Worm (Caenorhabditis elegans) whole organism, young adult: ENCODE data around the gene C54E4.12.
A peak's percentile ranks its signal among the peaks of the same experiment; 100 is the strongest.

Experiments used
- F37B4.10 ChIP-seq: fragments of 200-800 bp; sonication (Bioruptor generic); IDR thresholded peaks from 2 replicates; pipeline ENCODE4 v1.3.6; 2022; ENCODE audit warnings: missing genetic modification characterization, missing compliant biosample characterization
- K11D2.4 ChIP-seq: fragments of 200-800 bp; sonication (Bioruptor generic); IDR thresholded peaks from 2 replicates; pipeline ENCODE4 v1.3.6; 2022; ENCODE audit warnings: missing genetic modification reagents, missing genetic modification characterization, missing compliant biosample characterization
- K12H6.12 ChIP-seq: fragments of 200-800 bp; sonication (Bioruptor generic); optimal IDR thresholded peaks from 2 replicates; lab custom pipeline; 2018; ENCODE audit warnings: mild to moderate bottlenecking, missing genetic modification characterization, missing compliant biosample characterization
- T07F8.4 ChIP-seq: sonication (generic microtip); optimal IDR thresholded peaks from 2 replicates; lab custom pipeline; 2016; ENCODE audit warnings: mild to moderate bottlenecking, missing genetic modification characterization, moderate library complexity, missing compliant biosample characterization
- T26A5.8 ChIP-seq: sonication (generic microtip); optimal IDR thresholded peaks from 2 replicates; lab custom pipeline; 2016; ENCODE audit warnings: missing genetic modification characterization, missing compliant biosample characterization
- Y53F4B.3 ChIP-seq: fragments of 200-800 bp; sonication (Bioruptor generic); IDR thresholded peaks from 2 replicates; pipeline ENCODE4 v1.3.6; 2022; ENCODE audit warnings: missing genetic modification reagents, missing genetic modification characterization, missing compliant biosample characterization
- Y56A3A.18 ChIP-seq: fragments of 200-800 bp; sonication (Bioruptor generic); IDR thresholded peaks from 2 replicates; pipeline ENCODE4 v1.3.6; 2022; ENCODE audit warnings: missing genetic modification reagents, missing genetic modification characterization, missing compliant biosample characterization
- Y67H2A.10 ChIP-seq: fragments of 200-800 bp; sonication (Bioruptor generic); conservative IDR thresholded peaks from 2 replicates; pipeline ENCODE4 v1.3.6; 2022; ENCODE audit warnings: missing genetic modification reagents, missing genetic modification characterization, missing compliant biosample characterization
- ama-1 ChIP-seq, 3 experiments: fragments of 150-350 bp in 1 of 3; sonication (generic microtip) in 2 of 3; optimal IDR thresholded peaks; 2 replicates each; lab custom pipeline; 2014 to 2018; ENCODE audit warnings: missing biosample characterization in 2 of 3, missing genetic modification characterization in 2 of 3, missing genetic modification reagents in 2 of 3
- bed-1 ChIP-seq: fragments of 200-800 bp; sonication (Bioruptor generic); IDR thresholded peaks from 2 replicates; pipeline ENCODE4 v1.3.6; 2022; ENCODE audit warnings: missing genetic modification reagents, missing genetic modification characterization, missing compliant biosample characterization
- ccch-3 ChIP-seq: fragments of 200-800 bp; sonication (Bioruptor generic); optimal IDR thresholded peaks from 2 replicates; lab custom pipeline; 2018; ENCODE audit warnings: mild to moderate bottlenecking, missing genetic modification characterization, missing compliant biosample characterization
- cebp-2 ChIP-seq: fragments of 200-800 bp; sonication (Bioruptor generic); IDR thresholded peaks from 2 replicates; pipeline ENCODE4 v1.3.6; 2022; ENCODE audit warnings: missing genetic modification characterization, missing compliant biosample characterization
- ceh-100 ChIP-seq: fragments of 200-800 bp; sonication (Bioruptor generic); IDR thresholded peaks from 2 replicates; pipeline ENCODE4 v1.3.6; 2022; ENCODE audit warnings: missing genetic modification reagents, missing genetic modification characterization, missing compliant biosample characterization
- ceh-40 ChIP-seq: fragments of 200-800 bp; sonication (Bioruptor generic); IDR thresholded peaks from 2 replicates; pipeline ENCODE4 v1.3.6; 2022; ENCODE audit warnings: missing genetic modification characterization, missing compliant biosample characterization
- ceh-79 ChIP-seq: sonication (generic microtip); optimal IDR thresholded peaks from 2 replicates; lab custom pipeline; 2017; ENCODE audit warnings: mild to moderate bottlenecking, missing genetic modification characterization, missing compliant biosample characterization
- dox-1 ChIP-seq: fragments of 200-800 bp; sonication (Bioruptor generic); IDR thresholded peaks from 2 replicates; pipeline ENCODE4 v1.3.6; 2022; ENCODE audit warnings: missing genetic modification reagents, missing genetic modification characterization, missing compliant biosample characterization
- dpff-1 ChIP-seq: sonication (generic microtip); optimal IDR thresholded peaks from 2 replicates; lab custom pipeline; 2017; ENCODE audit warnings: mild to moderate bottlenecking, missing genetic modification characterization, missing compliant biosample characterization
- egrh-3 ChIP-seq: fragments of 200-800 bp; sonication (Bioruptor generic); IDR thresholded peaks from 2 replicates; pipeline ENCODE4 v1.3.6; 2022; ENCODE audit warnings: missing genetic modification reagents, missing genetic modification characterization, missing compliant biosample characterization
- ekl-4 ChIP-seq: fragments of 200-800 bp; sonication (Bioruptor generic); IDR thresholded peaks from 2 replicates; pipeline ENCODE4 v1.3.6; 2022; ENCODE audit warnings: missing genetic modification reagents, missing genetic modification characterization, missing compliant biosample characterization
- hlh-12 ChIP-seq: sonication (generic microtip); optimal IDR thresholded peaks from 2 replicates; lab custom pipeline; 2016; ENCODE audit warnings: missing genetic modification characterization, missing compliant biosample characterization
- hsf-1 ChIP-seq: fragments of 200-800 bp; sonication (Bioruptor generic); IDR thresholded peaks from 2 replicates; pipeline ENCODE4 v1.3.6; 2022; ENCODE audit warnings: missing genetic modification reagents, missing genetic modification characterization, missing compliant biosample characterization
- lin-40 ChIP-seq: sonication (generic microtip); optimal IDR thresholded peaks from 2 replicates; lab custom pipeline; 2016; ENCODE audit warnings: missing genetic modification characterization, mild to moderate bottlenecking, missing compliant biosample characterization, missing genotype, missing genetic modification reagents
- lin-54 ChIP-seq: fragments of 200-800 bp; sonication (Bioruptor generic); optimal IDR thresholded peaks from 2 replicates; lab custom pipeline; 2018; ENCODE audit warnings: mild to moderate bottlenecking, missing genetic modification characterization, missing compliant biosample characterization
- lsy-27 ChIP-seq: sonication (generic microtip); optimal IDR thresholded peaks from 2 replicates; lab custom pipeline; 2017; ENCODE audit warnings: missing genetic modification characterization, mild to moderate bottlenecking, missing compliant biosample characterization, antibody characterized with exemption, missing genotype, borderline replicate concordance; ENCODE audit not compliant: insufficient read depth
- madf-3 ChIP-seq: fragments of 200-800 bp; sonication (Bioruptor generic); IDR thresholded peaks from 2 replicates; pipeline ENCODE4 v1.3.6; 2022; ENCODE audit warnings: missing genetic modification reagents, missing genetic modification characterization, missing compliant biosample characterization
- madf-6 ChIP-seq: fragments of 200-800 bp; sonication (Bioruptor generic); IDR thresholded peaks from 2 replicates; pipeline ENCODE4 v1.3.6; 2022; ENCODE audit warnings: missing genetic modification reagents, missing genetic modification characterization, missing compliant biosample characterization
- nfyb-1 ChIP-seq: fragments of 200-800 bp; sonication (Bioruptor generic); IDR thresholded peaks from 2 replicates; pipeline ENCODE4 v1.3.6; 2022; ENCODE audit warnings: missing genetic modification reagents, missing genetic modification characterization, missing compliant biosample characterization
- nhr-27 ChIP-seq: fragments of 200-800 bp; sonication (Bioruptor generic); optimal IDR thresholded peaks from 2 replicates; lab custom pipeline; 2018; ENCODE audit warnings: mild to moderate bottlenecking, missing genetic modification characterization, moderate library complexity, missing compliant biosample characterization
- nhr-80 ChIP-seq: sonication (generic microtip); optimal IDR thresholded peaks from 2 replicates; lab custom pipeline; 2016; ENCODE audit warnings: missing genetic modification characterization, missing compliant biosample characterization
- nhr-90 ChIP-seq: sonication (generic microtip); optimal IDR thresholded peaks from 2 replicates; lab custom pipeline; 2016; ENCODE audit warnings: missing genotype, mild to moderate bottlenecking, missing genetic modification characterization, missing compliant biosample characterization
- rcor-1 ChIP-seq: fragments of 200-800 bp; sonication (Bioruptor generic); IDR thresholded peaks from 2 replicates; pipeline ENCODE4 v1.3.6; 2022; ENCODE audit warnings: missing genetic modification reagents, missing genetic modification characterization, missing compliant biosample characterization
- rpc-1 ChIP-seq, 2 experiments: fragments of 150-350 bp in 1 of 2; sonication (generic microtip) in 1 of 2; optimal IDR thresholded peaks; 2 replicates each; lab custom pipeline; 2014 to 2018; ENCODE audit warnings: missing biosample characterization in 1 of 2, missing genetic modification characterization in 1 of 2, missing genetic modification reagents in 1 of 2, missing genotype in 1 of 2
- snpc-1.1 ChIP-seq: sonication (generic microtip); optimal IDR thresholded peaks from 2 replicates; lab custom pipeline; 2017; ENCODE audit warnings: missing genetic modification characterization, mild to moderate bottlenecking, missing compliant biosample characterization, antibody characterized with exemption, moderate library complexity, missing genotype, missing genetic modification reagents; ENCODE audit not compliant: insufficient read depth
- snpc-3.4 ChIP-seq: sonication (generic microtip); optimal IDR thresholded peaks from 2 replicates; lab custom pipeline; 2017; ENCODE audit warnings: missing genetic modification characterization, mild to moderate bottlenecking, missing compliant biosample characterization, antibody characterized with exemption, moderate library complexity, missing genotype, missing genetic modification reagents
- sptf-2 ChIP-seq: fragments of 200-800 bp; sonication (Bioruptor generic); optimal IDR thresholded peaks from 2 replicates; lab custom pipeline; 2018; ENCODE audit warnings: mild to moderate bottlenecking, missing genetic modification characterization, missing compliant biosample characterization
- tbp1 ChIP-seq: fragments of 200-800 bp; sonication (Bioruptor generic); optimal IDR thresholded peaks from 2 replicates; lab custom pipeline; 2018; ENCODE audit warnings: mild to moderate bottlenecking, missing genetic modification characterization, missing compliant biosample characterization
- unc-130 ChIP-seq: sonication (generic microtip); optimal IDR thresholded peaks from 2 replicates; lab custom pipeline; 2016; ENCODE audit warnings: missing genetic modification reagents, missing genetic modification characterization, missing compliant biosample characterization
- zim-3 ChIP-seq: sonication (generic microtip); optimal IDR thresholded peaks from 2 replicates; lab custom pipeline; 2017; ENCODE audit warnings: mild to moderate bottlenecking, missing genetic modification characterization, moderate library complexity, missing compliant biosample characterization
- ztf-18 ChIP-seq: sonication (generic microtip); optimal IDR thresholded peaks from 2 replicates; lab custom pipeline; 2016; ENCODE audit warnings: missing genotype, mild to moderate bottlenecking, missing genetic modification characterization, missing compliant biosample characterization
- ztf-26 ChIP-seq: sonication (generic microtip); optimal IDR thresholded peaks from 2 replicates; lab custom pipeline; 2017; ENCODE audit warnings: missing genetic modification characterization, missing compliant biosample characterization

Gene C54E4.12

ce11 chrIV:2135880-2136279 is 4.6 kb downstream of the C54E4.12 start:
- TF ChIP-seq ceh-100 (GFP tag; lab: Robert Waterston, UW) (peak; percentile 68), Y53F4B.3 (GFP tag; lab: Robert Waterston, UW) (0 out of 2 replicates have a peak, but pooled peaks have one; percentile 13), egrh-3 (GFP tag; lab: Robert Waterston, UW) (peak; percentile 17; the same call in 1 of the 2 replicates), dox-1 (GFP tag; lab: Robert Waterston, UW) (peak; percentile 91), rcor-1 (GFP tag; lab: Robert Waterston, UW) (peak; percentile 9; the same call in 1 of the 2 replicates), ceh-40 (GFP tag; lab: Robert Waterston, UW) (0 out of 2 replicates have a peak, but pooled peaks have one; percentile 60), nfyb-1 (GFP tag; lab: Robert Waterston, UW) (0 out of 2 replicates have a peak, but pooled peaks have one; percentile 26), Y56A3A.18 (GFP tag; lab: Robert Waterston, UW) (0 out of 2 replicates have a peak, but pooled peaks have one; percentile 74), madf-6 (peak; percentile 60), ekl-4 (GFP tag; lab: Robert Waterston, UW) (peak; percentile 79), hsf-1 (peak; percentile 98)
- TF ChIP-seq, all 124 proteins: peak for 11; not testable (repeated sequence) for 113

ce11 chrIV:2133431-2133940 is 7.0 kb downstream of the C54E4.12 start, which contains the start of gene C23H5.12:
Gene C23H5.12 (plus strand): TSS chrIV:2133481.
- no peak for TF ChIP-seq lin-54 (GFP tag; lab: Kevin White, UChicago)
- TF ChIP-seq madf-6 = no peak
- no peak for TF ChIP-seq sptf-2 (GFP tag; lab: Kevin White, UChicago)
- no peak for TF ChIP-seq ama-1 (optimal IDR thresholded peaks at IDR 0.05; lab: Kevin White, UChicago)
- no peak for TF ChIP-seq ama-1 (GFP tag; optimal IDR thresholded peaks at IDR 0.05; lab: Kevin White, UChicago)
- no peak for TF ChIP-seq lin-40 (tag; lab: Kevin White, UChicago)
- TF ChIP-seq bed-1 (GFP tag; lab: Robert Waterston, UW) = no peak
- no peak for TF ChIP-seq nhr-90
- no peak for TF ChIP-seq lsy-27 (tag; lab: Kevin White, UChicago)
- no peak for TF ChIP-seq T07F8.4
- TF ChIP-seq hlh-12 = no peak
- TF ChIP-seq zim-3 = no peak
- no peak for TF ChIP-seq T26A5.8
- no peak for TF ChIP-seq K11D2.4
- TF ChIP-seq tbp1 (GFP tag; lab: Kevin White, UChicago) = no peak
- no peak for TF ChIP-seq ceh-79 (tag; lab: Kevin White, UChicago)

DNA sequence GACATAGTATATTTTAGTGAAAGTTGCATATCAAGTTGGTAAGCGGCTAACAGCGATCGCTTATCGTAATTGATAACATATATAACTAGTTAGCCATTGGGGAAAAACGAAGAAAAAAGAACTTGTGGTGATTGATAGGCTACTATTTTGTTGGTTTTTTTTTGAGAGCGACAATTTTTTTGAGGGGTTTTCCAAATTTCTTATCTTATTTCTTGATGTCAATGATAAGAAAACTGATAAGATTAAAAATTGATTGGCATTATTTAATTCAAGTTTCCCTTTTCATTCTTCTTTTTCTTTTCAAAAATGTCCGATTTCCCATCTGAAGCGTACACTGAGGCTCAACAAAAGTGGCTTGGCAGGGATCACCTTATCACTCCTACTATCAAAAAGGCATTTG is 9.7 kb downstream of the C54E4.12 start, which contains the start of gene prmt-6:
prmt-6 (plus strand) TSS at position 252 of the 400 bp plus-strand sequence.
- TF ChIP-seq lin-40 (tag; lab: Kevin White, UChicago) (peak; percentile 23), cebp-2 (no peak), unc-130 (no peak), nhr-80 (tag; lab: Kevin White, UChicago) (peak; percentile 60), ztf-26 (tag; lab: Kevin White, UChicago) (no peak)

ce11 chrIV:2128761-2129160 is 11.7 kb downstream of the C54E4.12 start, which contains the start of gene grl-20:
Gene grl-20 (minus strand): TSS chrIV:2128861.
- no peak for TF ChIP-seq nhr-27 (tag; lab: Kevin White, UChicago)
- TF ChIP-seq ztf-18 (tag; lab: Kevin White, UChicago) = no peak
- TF ChIP-seq Y67H2A.10 (GFP tag; lab: Robert Waterston, UW) = no peak
- TF ChIP-seq ccch-3 (GFP tag; lab: Kevin White, UChicago) = no peak
- no peak for TF ChIP-seq rpc-1 (optimal IDR thresholded peaks at IDR 0.05; lab: Kevin White, UChicago)
- TF ChIP-seq rpc-1 (tag; optimal IDR thresholded peaks at IDR 0.05; lab: Kevin White, UChicago) = no peak
- no peak for TF ChIP-seq K12H6.12 (tag; lab: Kevin White, UChicago)
- no peak for TF ChIP-seq snpc-1.1 (tag; lab: Kevin White, UChicago)
- TF ChIP-seq snpc-3.4 (tag; lab: Kevin White, UChicago) = no peak
- TF ChIP-seq F37B4.10 (GFP tag; lab: Robert Waterston, UW) = no peak
- TF ChIP-seq rcor-1 (GFP tag; lab: Robert Waterston, UW) = no peak
- TF ChIP-seq T07F8.4 = no peak
- TF ChIP-seq dpff-1 (tag; lab: Kevin White, UChicago) = no peak
- TF ChIP-seq madf-3 (GFP tag; lab: Robert Waterston, UW) = no peak
- TF ChIP-seq, all 124 proteins: peak for 0
